Fruit fly (Drosophila melanogaster) whole organism, embryonic: ENCODE results near the gene NELF-B.

ENCODE experiments used
- Ada2b ChIP-seq: fragments of 200-800 bp; sonication (Bioruptor generic); IDR thresholded peaks from 2 replicates; pipeline ENCODE4 v1.3.6; 2022; ENCODE audit warnings: missing biosample characterization, missing genetic modification characterization
- CG10431 ChIP-seq: fragments of 200-800 bp; sonication (Bioruptor generic); optimal IDR thresholded peaks from 3 replicates; lab custom pipeline; 2018; ENCODE audit warnings: missing biosample characterization, mild to moderate bottlenecking, missing genetic modification characterization
- CG10565 ChIP-seq: fragments of 200-800 bp; sonication (Bioruptor generic); optimal IDR thresholded peaks from 3 replicates; lab custom pipeline; 2016; ENCODE audit warnings: missing biosample characterization, mild to moderate bottlenecking, missing genetic modification characterization
- CG12071 ChIP-seq: fragments of 200-800 bp; sonication (Bioruptor generic); optimal IDR thresholded peaks from 3 replicates; lab custom pipeline; 2018; ENCODE audit warnings: missing biosample characterization, mild to moderate bottlenecking, missing genetic modification characterization
- CG12236 ChIP-seq: fragments of 200-800 bp; sonication (Bioruptor generic); optimal IDR thresholded peaks from 2 replicates; lab custom pipeline; 2016; ENCODE audit warnings: missing biosample characterization, missing genetic modification characterization
- CG12769 ChIP-seq: fragments of 200-800 bp; sonication (Bioruptor generic); optimal IDR thresholded peaks from 2 replicates; lab custom pipeline; 2019; ENCODE audit warnings: missing biosample characterization, mild to moderate bottlenecking, missing genetic modification characterization, moderate library complexity
- CG13894 ChIP-seq: fragments of 200-800 bp; sonication (Bioruptor generic); optimal IDR thresholded peaks from 3 replicates; lab custom pipeline; 2018; ENCODE audit warnings: missing biosample characterization, mild to moderate bottlenecking, missing genetic modification characterization, moderate library complexity
- CG14441 ChIP-seq: fragments of 200-800 bp; sonication (Bioruptor generic); IDR thresholded peaks from 2 replicates; pipeline ENCODE4 v1.3.6; 2022; ENCODE audit warnings: missing biosample characterization, missing genetic modification characterization
- CG1792 ChIP-seq: fragments of 200-800 bp; sonication (Bioruptor generic); optimal IDR thresholded peaks from 2 replicates; lab custom pipeline; 2016; ENCODE audit warnings: missing biosample characterization, missing genetic modification characterization
- CG30403 ChIP-seq: fragments of 200-800 bp; sonication (Bioruptor generic); optimal IDR thresholded peaks from 3 replicates; lab custom pipeline; 2016; ENCODE audit warnings: missing biosample characterization, missing genetic modification characterization
- CG32767 ChIP-seq: fragments of 200-800 bp; sonication (Bioruptor generic); IDR thresholded peaks from 2 replicates; pipeline ENCODE4 v1.3.6; 2022; ENCODE audit warnings: missing biosample characterization, missing genetic modification characterization
- CG3847 ChIP-seq: fragments of 200-800 bp; sonication (Bioruptor generic); IDR thresholded peaks from 2 replicates; pipeline ENCODE4 v1.3.6; 2022; ENCODE audit warnings: missing biosample characterization, missing genetic modification characterization
- CG3995 ChIP-seq: fragments of 200-800 bp; sonication (Bioruptor generic); optimal IDR thresholded peaks from 3 replicates; lab custom pipeline; 2016; ENCODE audit warnings: missing biosample characterization, missing genetic modification characterization
- CG6254 ChIP-seq: fragments of 200-800 bp; sonication (Bioruptor generic); optimal IDR thresholded peaks from 3 replicates; lab custom pipeline; 2017; ENCODE audit warnings: mild to moderate bottlenecking, missing biosample characterization, missing genetic modification reagents, missing genetic modification characterization
- CG6272 ChIP-seq: fragments of 200-800 bp; sonication (Bioruptor generic); IDR thresholded peaks from 2 replicates; pipeline ENCODE4 v1.3.6; 2022; ENCODE audit warnings: missing biosample characterization, missing genetic modification characterization
- CG6854 ChIP-seq: fragments of 200-800 bp; sonication (Bioruptor generic); optimal IDR thresholded peaks from 3 replicates; lab custom pipeline; 2017; ENCODE audit warnings: missing biosample characterization, mild to moderate bottlenecking, missing genetic modification characterization
- CG7963 ChIP-seq: fragments of 200-800 bp; sonication (Bioruptor generic); IDR thresholded peaks from 3 replicates; pipeline ENCODE4 v1.3.6; 2022; ENCODE audit warnings: missing biosample characterization, missing genetic modification characterization; ENCODE audit not compliant: partially characterized antibody
- CG8388 ChIP-seq: fragments of 200-800 bp; sonication (Bioruptor generic); optimal IDR thresholded peaks from 2 replicates; lab custom pipeline; 2019; ENCODE audit warnings: missing biosample characterization, mild to moderate bottlenecking, missing genetic modification characterization, moderate library complexity
- CG8478 ChIP-seq: fragments of >200 bp; optimal IDR thresholded peaks from 2 replicates; lab custom pipeline; 2018
- CG9437 ChIP-seq: fragments of 200-800 bp; sonication (Bioruptor generic); optimal IDR thresholded peaks from 2 replicates; lab custom pipeline; 2018; ENCODE audit warnings: missing biosample characterization, mild to moderate bottlenecking, missing genetic modification characterization
- CTCF ChIP-seq: fragments of 200-800 bp; sonication (Bioruptor generic); optimal IDR thresholded peaks from 2 replicates; lab custom pipeline; 2017; ENCODE audit warnings: missing biosample characterization, mild to moderate bottlenecking, missing genetic modification characterization, moderate library complexity
- CkIIα-i1 ChIP-seq: fragments of 200-800 bp; sonication (Bioruptor generic); IDR thresholded peaks from 2 replicates; pipeline ENCODE4 v1.3.6; 2022; ENCODE audit warnings: missing biosample characterization, missing genetic modification characterization
- Dbx ChIP-seq: fragments of 200-800 bp; sonication (Bioruptor generic); IDR thresholded peaks from 3 replicates; pipeline ENCODE4 v1.3.6; 2022; ENCODE audit warnings: missing biosample characterization, missing genetic modification characterization
- Dll ChIP-seq: fragments of 200-800 bp; sonication (Bioruptor generic); IDR thresholded peaks from 4 replicates; pipeline ENCODE4 v1.3.6; 2022; ENCODE audit warnings: missing biosample characterization, missing genetic modification characterization; ENCODE audit not compliant: partially characterized antibody
- H2.0 ChIP-seq: fragments of 200-800 bp; sonication (Bioruptor generic); IDR thresholded peaks from 2 replicates; pipeline ENCODE4 v1.3.6; 2022; ENCODE audit warnings: missing biosample characterization, missing genetic modification characterization
- HLH4C ChIP-seq: fragments of 200-800 bp; sonication (Bioruptor generic); IDR thresholded peaks from 3 replicates; pipeline ENCODE4 v1.3.6; 2022; ENCODE audit warnings: missing biosample characterization, missing genetic modification characterization; ENCODE audit not compliant: partially characterized antibody
- MTF-1 ChIP-seq: fragments of 200-800 bp; sonication (Bioruptor generic); optimal IDR thresholded peaks from 2 replicates; lab custom pipeline; 2018; ENCODE audit warnings: missing biosample characterization, mild to moderate bottlenecking, missing genetic modification characterization, borderline replicate concordance
- Max ChIP-seq: fragments of 200-800 bp; sonication (Bioruptor generic); optimal IDR thresholded peaks from 2 replicates; lab custom pipeline; 2016; ENCODE audit warnings: missing biosample characterization, mild to moderate bottlenecking, missing genetic modification characterization
- Nf-YB ChIP-seq: fragments of 200-800 bp; sonication (Bioruptor generic); optimal IDR thresholded peaks from 3 replicates; lab custom pipeline; 2019; ENCODE audit warnings: missing biosample characterization, mild to moderate bottlenecking, missing genetic modification characterization, moderate library complexity
- NfI ChIP-seq: fragments of 200-800 bp; sonication (Bioruptor generic); optimal IDR thresholded peaks from 3 replicates; lab custom pipeline; 2018; ENCODE audit warnings: missing biosample characterization, mild to moderate bottlenecking, missing genetic modification characterization, moderate library complexity
- Oli ChIP-seq: fragments of 200-800 bp; sonication (Bioruptor generic); optimal IDR thresholded peaks from 2 replicates; lab custom pipeline; 2018; ENCODE audit warnings: missing biosample characterization, mild to moderate bottlenecking, missing genetic modification characterization, moderate library complexity
- Ravus ChIP-seq: fragments of 200-800 bp; sonication (Bioruptor generic); IDR thresholded peaks from 2 replicates; pipeline ENCODE4 v1.3.6; 2022; ENCODE audit warnings: missing biosample characterization, missing genetic modification characterization
- Rfx ChIP-seq: fragments of 200-800 bp; sonication (Bioruptor generic); IDR thresholded peaks from 2 replicates; pipeline ENCODE4 v1.3.6; 2022; ENCODE audit warnings: missing biosample characterization, missing genetic modification characterization
- Scr ChIP-seq: fragments of 200-800 bp; sonication (Bioruptor generic); IDR thresholded peaks from 2 replicates; pipeline ENCODE4 v1.3.6; 2022; ENCODE audit warnings: missing biosample characterization, missing genetic modification characterization; ENCODE audit not compliant: partially characterized antibody
- Side ChIP-seq: fragments of 200-800 bp; sonication (Bioruptor generic); optimal IDR thresholded peaks from 2 replicates; lab custom pipeline; 2016; ENCODE audit warnings: missing biosample characterization, missing genetic modification characterization
- Six4 ChIP-seq: fragments of 200-800 bp; sonication (Bioruptor generic); optimal IDR thresholded peaks from 2 replicates; lab custom pipeline; 2016; ENCODE audit warnings: missing biosample characterization, missing genetic modification characterization
- ap ChIP-seq: fragments of 200-800 bp; sonication (Bioruptor generic); IDR thresholded peaks from 2 replicates; pipeline ENCODE4 v1.3.6; 2022; ENCODE audit warnings: missing biosample characterization, missing genetic modification characterization
- cg ChIP-seq: fragments of 200-800 bp; sonication (Bioruptor generic); optimal IDR thresholded peaks from 3 replicates; lab custom pipeline; 2019; ENCODE audit warnings: missing biosample characterization, mild to moderate bottlenecking, missing genetic modification characterization, moderate library complexity
- dmrt11E ChIP-seq: fragments of 200-800 bp; sonication (Bioruptor generic); optimal IDR thresholded peaks from 3 replicates; lab custom pipeline; 2018; ENCODE audit warnings: missing biosample characterization, mild to moderate bottlenecking, missing genetic modification characterization, moderate library complexity
- dysf ChIP-seq: fragments of 200-800 bp; sonication (Bioruptor generic); IDR thresholded peaks from 3 replicates; pipeline ENCODE4 v1.3.6; 2022; ENCODE audit warnings: missing biosample characterization, missing genetic modification characterization
- en ChIP-seq: fragments of 200-800 bp; sonication (Bioruptor generic); optimal IDR thresholded peaks from 2 replicates; lab custom pipeline; 2016; ENCODE audit warnings: missing biosample characterization, missing genetic modification characterization
- fd96Cb ChIP-seq: fragments of 200-800 bp; sonication (Bioruptor generic); optimal IDR thresholded peaks from 2 replicates; lab custom pipeline; 2018; ENCODE audit warnings: missing biosample characterization, mild to moderate bottlenecking, missing genetic modification characterization, moderate library complexity
- gem ChIP-seq: fragments of 200-800 bp; sonication (Bioruptor generic); optimal IDR thresholded peaks from 2 replicates; lab custom pipeline; 2019; ENCODE audit warnings: missing biosample characterization, mild to moderate bottlenecking, missing genetic modification characterization, moderate library complexity
- hb ChIP-seq: fragments of 200-800 bp; sonication (Bioruptor generic); IDR thresholded peaks from 3 replicates; pipeline ENCODE4 v1.3.6; 2022; ENCODE audit warnings: missing biosample characterization, missing genetic modification characterization; ENCODE audit not compliant: partially characterized antibody
- mam ChIP-seq: fragments of 200-800 bp; sonication (Bioruptor generic); optimal IDR thresholded peaks from 3 replicates; lab custom pipeline; 2016; ENCODE audit warnings: missing biosample characterization, missing genetic modification characterization
- pnt ChIP-seq: fragments of 200-800 bp; sonication (Bioruptor generic); optimal IDR thresholded peaks from 3 replicates; lab custom pipeline; 2016; ENCODE audit warnings: missing biosample characterization, missing genetic modification characterization
- ttk ChIP-seq: fragments of 200-800 bp; sonication (Bioruptor generic); IDR thresholded peaks from 2 replicates; pipeline ENCODE4 v2.1.2; 2022; ENCODE audit warnings: missing biosample characterization, missing genetic modification characterization
- vfl ChIP-seq: fragments of 200-800 bp; sonication (Bioruptor generic); optimal IDR thresholded peaks from 2 replicates; lab custom pipeline; 2016; ENCODE audit warnings: missing biosample characterization, missing genetic modification characterization
- vnd ChIP-seq: fragments of 200-800 bp; sonication (Bioruptor generic); IDR thresholded peaks from 3 replicates; pipeline ENCODE4 v1.3.6; 2022; ENCODE audit warnings: missing biosample characterization, missing genetic modification characterization; ENCODE audit not compliant: partially characterized antibody
- vvl ChIP-seq: fragments of 200-800 bp; sonication (Bioruptor generic); IDR thresholded peaks from 2 replicates; pipeline ENCODE4 v1.3.6; 2022; ENCODE audit warnings: missing biosample characterization, missing genetic modification characterization

Gene NELF-B

DNA sequence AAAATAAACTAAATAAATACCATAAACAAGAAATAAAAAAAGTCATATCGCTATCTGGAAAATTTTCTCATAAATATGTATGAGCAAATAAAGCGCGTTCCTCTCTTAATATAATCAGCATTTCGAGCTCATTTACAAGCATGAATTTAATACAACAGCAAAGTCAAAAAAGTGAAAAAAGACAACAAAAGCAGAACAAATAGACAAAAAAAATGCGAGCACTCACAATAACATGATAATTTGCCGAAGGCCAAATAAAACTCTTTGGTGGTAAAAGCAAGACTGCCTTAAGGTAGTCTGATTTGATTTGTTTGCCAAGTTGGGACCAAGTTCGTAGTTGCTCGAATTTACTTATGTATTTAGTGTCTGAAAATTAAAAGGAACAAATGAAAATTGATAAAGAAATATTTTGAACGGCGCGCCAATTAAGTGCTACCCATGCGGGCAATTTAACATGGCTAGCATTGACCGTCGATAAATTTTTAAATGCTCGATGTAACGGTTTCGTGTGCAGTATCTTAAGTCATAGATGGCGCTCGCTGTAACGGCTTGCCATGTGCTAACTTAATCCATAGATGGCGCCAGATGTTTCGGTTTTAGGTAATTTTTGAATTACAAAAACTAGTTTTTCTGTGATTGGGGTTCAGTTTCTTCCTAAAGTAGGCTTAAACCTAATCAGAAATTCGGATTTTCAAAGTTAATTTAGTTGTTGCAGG lies 17.6 kb downstream of the NELF-B start (continued):
- TF ChIP-seq CkIIα-i1 (GFP tag; lab: Robert Waterston, UW) (no peak), Dll (GFP tag; lab: Robert Waterston, UW) (no peak), CG6272 (GFP tag; lab: Robert Waterston, UW) (no peak), CG1792 (GFP tag; lab: Kevin White, UChicago) (no peak), H2.0 (GFP tag; lab: Robert Waterston, UW) (0 out of 2 replicates have a peak, but pooled peaks have one; percentile 3), CG7963 (no peak), NfI (GFP tag; lab: Kevin White, UChicago) (peak; percentile 51), dysf (GFP tag; lab: Robert Waterston, UW) (0 out of 3 replicates have a peak, but pooled peaks have one; percentile 25), mam (peak; percentile 9), CG9437 (no peak), CG12236 (GFP tag; lab: Kevin White, UChicago) (no peak), Max (GFP tag; lab: Kevin White, UChicago) (no peak), en (GFP tag; lab: Kevin White, UChicago) (no peak), HLH4C (GFP tag; lab: Robert Waterston, UW) (0 out of 3 replicates have a peak, but pooled peaks have one; percentile 12), fd96Cb (tag; lab: Kevin White, UChicago) (no peak), Side (GFP tag; lab: Kevin White, UChicago) (no peak), CG8478 (lab: Kevin White, UChicago) (no peak), cg (GFP tag; lab: Kevin White, UChicago) (no peak), CG10431 (GFP tag; lab: Kevin White, UChicago) (no peak), CG30403 (GFP tag; lab: Kevin White, UChicago) (peak; percentile 55), dmrt11E (tag; lab: Kevin White, UChicago) (no peak), Dbx (GFP tag; lab: Robert Waterston, UW) (0 out of 3 replicates have a peak, but pooled peaks have one; percentile 7), CG6854 (GFP tag; lab: Kevin White, UChicago) (no peak), pnt (GFP tag; lab: Kevin White, UChicago) (peak; percentile 13), CTCF (GFP tag; lab: Kevin White, UChicago) (peak; percentile 99), CG32767 (GFP tag; lab: Robert Waterston, UW) (no peak), ttk (GFP tag; lab: Robert Waterston, UW) (no peak), CG13894 (peak; percentile 52), gem (tag; lab: Kevin White, UChicago) (no peak), CG8388 (GFP tag; lab: Kevin White, UChicago) (no peak), CG12071 (GFP tag; lab: Kevin White, UChicago) (no peak), CG10565 (GFP tag; lab: Kevin White, UChicago) (no peak), vfl (GFP tag; lab: Kevin White, UChicago) (no peak), Oli (tag; lab: Kevin White, UChicago) (no peak), Scr (peak; percentile 16; the same call in 1 of the 2 replicates), CG6254 (no peak), vvl (GFP tag; lab: Robert Waterston, UW) (peak; percentile 38; the same call in 1 of the 2 replicates), MTF-1 (GFP tag; lab: Kevin White, UChicago) (peak; percentile 9), vnd (GFP tag; lab: Robert Waterston, UW) (no peak), Ravus (GFP tag; lab: Robert Waterston, UW) (no peak), CG12769 (no peak), CG14441 (GFP tag; lab: Robert Waterston, UW) (peak; percentile 48), Six4 (GFP tag; lab: Kevin White, UChicago) (no peak), CG3847 (peak; percentile 25), Rfx (GFP tag; lab: Robert Waterston, UW) (peak; percentile 72), Ada2b (GFP tag; lab: Robert Waterston, UW) (no peak; the same call in 1 of the 2 replicates), hb (GFP tag; lab: Robert Waterston, UW) (no peak), Nf-YB (GFP tag; lab: Kevin White, UChicago) (no peak), ap (GFP tag; lab: Robert Waterston, UW) (no peak), CG3995 (no peak)
